Fruit fly (Drosophila melanogaster): ENCODE measurements around the gene Cyp4c3.

DNA sequence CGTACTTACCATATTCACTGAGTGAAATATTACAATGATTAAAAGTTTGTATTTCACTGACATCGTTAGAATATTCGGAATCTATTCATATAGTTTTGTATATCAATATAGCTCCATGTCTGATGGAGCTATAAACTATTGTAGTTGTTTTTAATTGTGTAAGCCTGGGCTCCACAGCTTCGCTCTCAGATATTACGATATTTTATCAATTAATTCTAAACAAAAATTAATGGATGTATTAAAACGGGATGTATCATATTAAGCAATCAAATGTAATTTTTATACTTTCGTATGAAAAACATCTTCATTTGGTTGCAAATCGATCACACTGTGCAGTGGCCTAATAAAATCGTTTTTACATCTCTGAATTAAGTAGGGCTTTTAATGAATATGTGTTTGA is 8.2 kb downstream of the Cyp4c3 start, which contains the start of gene CG33483:
- TF ChIP-seq sima (GFP tag; optimal IDR thresholded peaks at IDR 0.05): no peak
- no peak for TF ChIP-seq D19A (tag; optimal IDR thresholded peaks at IDR 0.05)
- no peak for TF ChIP-seq Lhr (GFP tag; optimal IDR thresholded peaks at IDR 0.05)
- TF ChIP-seq Sry-β (GFP tag; optimal IDR thresholded peaks at IDR 0.05): no peak
- no peak for TF ChIP-seq Nf-YC (tag; optimal IDR thresholded peaks at IDR 0.05)
- no peak for TF ChIP-seq ac (GFP tag; optimal IDR thresholded peaks at IDR 0.05)
- TF ChIP-seq hth (optimal IDR thresholded peaks at IDR 0.05): no peak
- no peak for TF ChIP-seq run (tag; optimal IDR thresholded peaks at IDR 0.05)
- no peak for TF ChIP-seq Sin3A (optimal IDR thresholded peaks at IDR 0.05)
- no peak for TF ChIP-seq CG13775 (GFP tag; optimal IDR thresholded peaks at IDR 0.05)
- TF ChIP-seq CG13287 (GFP tag; IDR thresholded peaks at IDR 0.05; ENCODE audit: partially characterized antibody): no peak
- TF ChIP-seq CG11695 (GFP tag; IDR thresholded peaks at IDR 0.05): no peak
- TF ChIP-seq aop (GFP tag; IDR thresholded peaks at IDR 0.05): no peak
